Fruit fly (Drosophila melanogaster): Measurements from ENCODE around the gene CG3847.
A peak's percentile ranks its signal among the peaks of the same experiment; 100 is the strongest.

CG3847 gene

DNA sequence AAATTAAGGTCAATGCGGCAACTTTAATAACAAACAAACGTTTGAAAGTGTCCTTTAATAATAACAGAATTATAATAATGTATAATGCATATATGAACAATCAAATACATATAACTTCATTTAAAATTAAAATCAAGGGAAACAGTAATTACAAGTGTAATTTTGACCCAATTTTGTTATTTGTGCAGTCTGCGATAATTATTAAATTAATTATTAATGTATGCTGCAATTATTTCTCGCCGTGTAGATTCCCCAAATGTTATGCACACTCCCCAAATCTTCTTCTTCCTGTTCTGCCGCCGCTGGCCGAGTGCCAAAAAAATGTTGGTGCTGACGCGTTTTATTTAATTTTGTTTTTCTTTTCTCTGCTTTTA is 6.7 kb downstream of the CG3847 start (continued):
- peak; percentile 75 for TF ChIP-seq ind (GFP tag; optimal IDR thresholded peaks at IDR 0.05)
- TF ChIP-seq Tbp (GFP tag; optimal IDR thresholded peaks at IDR 0.05): no peak
- peak in 1 of 2 experiments; percentile 94 for TF ChIP-seq eve (GFP tag; optimal IDR thresholded peaks at IDR 0.05)
- peak; percentile 78 for TF ChIP-seq ewg (GFP tag; optimal IDR thresholded peaks at IDR 0.05)
- TF ChIP-seq slbo (GFP tag; IDR thresholded peaks at IDR 0.05): peak; percentile 81
- 0 out of 3 replicates have a peak, but pooled peaks have one; percentile 25 for TF ChIP-seq z (GFP tag; IDR thresholded peaks at IDR 0.05)
- TF ChIP-seq CG2712 (tag; optimal IDR thresholded peaks at IDR 0.05): peak; percentile 93
- peak; percentile 61; the same call in 1 of the 2 replicates for TF ChIP-seq E2f2 (GFP tag; IDR thresholded peaks at IDR 0.05)
- peak; percentile 83 for TF ChIP-seq gcm (GFP tag; optimal IDR thresholded peaks at IDR 0.05)
- TF ChIP-seq HLH4C (GFP tag; IDR thresholded peaks at IDR 0.05; ENCODE audit: partially characterized antibody): no peak
- TF ChIP-seq row (GFP tag; IDR thresholded peaks at IDR 0.05): peak; percentile 89
- TF ChIP-seq pb (GFP tag; optimal IDR thresholded peaks at IDR 0.05): no peak
- peak; percentile 66 for TF ChIP-seq schlank (tag; optimal IDR thresholded peaks at IDR 0.05)
- peak; percentile 84 for TF ChIP-seq Hand (GFP tag; optimal IDR thresholded peaks at IDR 0.05)
- no peak for TF ChIP-seq ab (GFP tag; optimal IDR thresholded peaks at IDR 0.05)
- TF ChIP-seq lbe (GFP tag; optimal IDR thresholded peaks at IDR 0.05): peak; percentile 26
- peak; percentile 72 for TF ChIP-seq CG14441 (GFP tag; IDR thresholded peaks at IDR 0.05)
- peak; percentile 77 for TF ChIP-seq Chrac-16 (GFP tag; optimal IDR thresholded peaks at IDR 0.05)
- TF ChIP-seq Taf1 (GFP tag; IDR thresholded peaks at IDR 0.05): peak; percentile 60
- TF ChIP-seq CG8924 (tag; optimal IDR thresholded peaks at IDR 0.05): peak; percentile 92
- peak; percentile 45 for TF ChIP-seq CG14050 (GFP tag; IDR thresholded peaks at IDR 0.05)
- TF ChIP-seq Deaf1 (tag; optimal IDR thresholded peaks at IDR 0.05): peak; percentile 65
- TF ChIP-seq CG14667 (GFP tag; IDR thresholded peaks at IDR 0.05): peak; percentile 42; the same call in 1 of the 2 replicates
- peak; percentile 69 for TF ChIP-seq Aef1 (GFP tag; IDR thresholded peaks at IDR 0.05)
- TF ChIP-seq eyg (GFP tag; optimal IDR thresholded peaks at IDR 0.05): no peak
- TF ChIP-seq ac (GFP tag; optimal IDR thresholded peaks at IDR 0.05): peak; percentile 59
- no peak for TF ChIP-seq CG9797 (GFP tag; optimal IDR thresholded peaks at IDR 0.05)
- peak; percentile 93 for TF ChIP-seq CG7839 (tag; optimal IDR thresholded peaks at IDR 0.05)
- TF ChIP-seq YL-1 (GFP tag; optimal IDR thresholded peaks at IDR 0.05): peak; percentile 61
- peak; percentile 80 for TF ChIP-seq Abd-B (GFP tag; optimal IDR thresholded peaks at IDR 0.05)
- TF ChIP-seq dimm (GFP tag; IDR thresholded peaks at IDR 0.05): peak; percentile 32; the same call in 1 of the 2 replicates
- peak; percentile 55 for TF ChIP-seq CG8765 (GFP tag; IDR thresholded peaks at IDR 0.05)
- TF ChIP-seq Dip3 (GFP tag; optimal IDR thresholded peaks at IDR 0.05): peak; percentile 13
- TF ChIP-seq CG8290 (GFP tag; optimal IDR thresholded peaks at IDR 0.05): peak; percentile 76
- peak in 1 of 2 experiments; percentile 57 for TF ChIP-seq CG8290 (tag; optimal IDR thresholded peaks at IDR 0.05)
- TF ChIP-seq lov (optimal IDR thresholded peaks at IDR 0.05): no peak
- peak; percentile 67; the same call in 1 of the 3 replicates for TF ChIP-seq lov (GFP tag; IDR thresholded peaks at IDR 0.05)
- TF ChIP-seq corto (GFP tag; optimal IDR thresholded peaks at IDR 0.05): no peak
- peak; percentile 80 for TF ChIP-seq CG3407 (GFP tag; optimal IDR thresholded peaks at IDR 0.05)
- TF ChIP-seq B-H2 (GFP tag; optimal IDR thresholded peaks at IDR 0.05): peak; percentile 81
- TF ChIP-seq Adf1 (GFP tag; IDR thresholded peaks at IDR 0.05): peak; percentile 60
- TF ChIP-seq Atf-2 (GFP tag; optimal IDR thresholded peaks at IDR 0.05): no peak
- peak; percentile 66 for TF ChIP-seq CG30431 (GFP tag; optimal IDR thresholded peaks at IDR 0.05)
- no peak for TF ChIP-seq D (optimal IDR thresholded peaks at IDR 0.05)
- peak; percentile 84 for TF ChIP-seq D (GFP tag; optimal IDR thresholded peaks at IDR 0.05)
- TF ChIP-seq usp (GFP tag; optimal IDR thresholded peaks at IDR 0.05): no peak
- no peak for TF ChIP-seq Trl (optimal IDR thresholded peaks at IDR 0.05)
- TF ChIP-seq Trl (GFP tag; optimal IDR thresholded peaks at IDR 0.05): no peak
- no peak; the same call in 1 of the 2 replicates for TF ChIP-seq CG11085 (GFP tag; IDR thresholded peaks at IDR 0.05)
- TF ChIP-seq CG2116 (GFP tag; optimal IDR thresholded peaks at IDR 0.05): peak; percentile 59
- TF ChIP-seq tap (tag; optimal IDR thresholded peaks at IDR 0.05): peak; percentile 86
- TF ChIP-seq CG7556 (GFP tag; optimal IDR thresholded peaks at IDR 0.05): peak; percentile 94
- no peak for TF ChIP-seq Sry-β (GFP tag; optimal IDR thresholded peaks at IDR 0.05)
